Worm (Caenorhabditis elegans): ENCODE results near the gene T19C3.5.

T19C3.5 gene

ce11 chrIII:595449-595848 lies 32.3 kb downstream of the T19C3.5 start (continued):
- TF ChIP-seq snpc-1.1 (tag; optimal IDR thresholded peaks at IDR 0.05; ENCODE audit: insufficient read depth) = no peak

DNA sequence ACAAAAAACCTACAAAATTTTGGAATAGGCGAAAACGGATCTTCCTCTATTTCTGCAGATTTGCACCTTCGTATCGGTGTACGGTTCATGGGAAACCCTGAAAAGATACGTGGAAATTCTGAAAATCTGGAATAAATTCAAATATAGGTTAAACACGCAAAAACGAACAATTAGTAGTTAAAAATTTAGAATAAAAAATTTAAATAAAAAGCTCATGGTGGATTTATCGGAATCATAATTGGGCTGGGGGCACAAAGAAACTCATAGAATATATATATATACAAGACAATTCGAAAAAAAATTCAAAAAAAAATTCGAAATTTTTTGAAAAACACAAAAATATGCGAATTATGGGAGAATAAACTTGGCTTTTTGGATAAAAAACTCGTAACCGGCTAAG lies 40.7 kb downstream of the T19C3.5 start, which contains the start of gene helq-1:
TSS of gene helq-1 (minus strand) at position 101 of the 400 bp plus-strand sequence.
- no peak for TF ChIP-seq K11D2.4 (GFP tag; IDR thresholded peaks at IDR 0.05)
- no peak for TF ChIP-seq ztf-25 (GFP tag; IDR thresholded peaks at IDR 0.05)
- TF ChIP-seq atf-7 (tag; optimal IDR thresholded peaks at IDR 0.05) = no peak
- no peak for TF ChIP-seq cebp-1 (GFP tag; IDR thresholded peaks at IDR 0.05)
- TF ChIP-seq cebp-1 (tag; optimal IDR thresholded peaks at IDR 0.05) = no peak
- no peak for TF ChIP-seq aptf-2 (GFP tag; conservative IDR thresholded peaks at IDR 0.05)
- TF ChIP-seq F22D6.2 (tag; optimal IDR thresholded peaks at IDR 0.05) = no peak
- TF ChIP-seq mxl-1 (tag; optimal IDR thresholded peaks at IDR 0.05) = no peak
- TF ChIP-seq ztf-3 (GFP tag; optimal IDR thresholded peaks at IDR 0.05) = no peak
- no peak for TF ChIP-seq gei-17 (GFP tag; optimal IDR thresholded peaks at IDR 0.05)
- no peak for TF ChIP-seq ekl-4 (GFP tag; IDR thresholded peaks at IDR 0.05)
- TF ChIP-seq tlf-1 (GFP tag; optimal IDR thresholded peaks at IDR 0.05) = no peak
- TF ChIP-seq let-526 (GFP tag; IDR thresholded peaks at IDR 0.05) = no peak
- no peak for TF ChIP-seq madf-10 (tag; optimal IDR thresholded peaks at IDR 0.05)
- no peak for TF ChIP-seq B0019.2 (GFP tag; conservative IDR thresholded peaks at IDR 0.05)
- TF ChIP-seq F57A8.1 (GFP tag; optimal IDR thresholded peaks at IDR 0.05) = no peak
- no peak for TF ChIP-seq ztf-28 (GFP tag; IDR thresholded peaks at IDR 0.05)
- no peak for TF ChIP-seq nfya-1 (tag; optimal IDR thresholded peaks at IDR 0.05; ENCODE audit: borderline replicate concordance, insufficient read depth)
- no peak for TF ChIP-seq zfh-2 (GFP tag; conservative IDR thresholded peaks at IDR 0.05)
- no peak for TF ChIP-seq mcd-1 (GFP tag; IDR thresholded peaks at IDR 0.05)
- no peak for TF ChIP-seq pha-4 (tag; optimal IDR thresholded peaks at IDR 0.05)

DNA sequence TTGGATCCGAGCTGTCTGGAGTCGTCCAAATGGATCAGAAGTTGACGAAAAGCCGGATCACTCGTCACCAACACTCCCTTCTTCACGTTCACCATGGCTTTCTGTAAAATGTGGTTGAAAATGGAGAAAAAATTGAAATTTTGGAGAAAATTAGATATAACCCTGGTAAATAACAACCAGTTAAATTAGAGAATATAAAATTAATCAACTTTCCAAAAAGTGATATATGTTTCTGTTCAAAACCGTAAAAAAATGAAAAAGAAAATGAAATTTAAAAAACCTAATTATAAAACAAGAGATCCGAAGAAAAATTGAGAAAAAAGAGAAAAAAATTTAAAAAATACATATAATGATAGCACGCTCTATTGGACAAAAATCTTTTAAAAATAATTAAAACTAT lies 50.3 kb downstream of the T19C3.5 start, which contains the start of gene gtf-2H5:
TSS of gene gtf-2H5 (minus strand) at position 101 of the 400 bp plus-strand sequence.
- no peak for TF ChIP-seq ceh-100 (GFP tag; IDR thresholded peaks at IDR 0.05)
- no peak for TF ChIP-seq C06A6.2 (GFP tag; conservative IDR thresholded peaks at IDR 0.05)
- no peak for TF ChIP-seq Y53F4B.3 (GFP tag; IDR thresholded peaks at IDR 0.05)
- TF ChIP-seq F23B12.7 (tag; optimal IDR thresholded peaks at IDR 0.05; ENCODE audit: insufficient read depth) = no peak

ce11 chrIII:576555-576954 lies 51.2 kb downstream of the T19C3.5 start:
- no peak for TF ChIP-seq Y53F4B.3 (GFP tag; IDR thresholded peaks at IDR 0.05)
- peak; percentile 91 for TF ChIP-seq him-1 (tag; optimal IDR thresholded peaks at IDR 0.05)

All from whole organism, young adult.